Fruit fly (Drosophila melanogaster): Measurements from ENCODE around the gene Unr.

- no peak for TF ChIP-seq usp (GFP tag; optimal IDR thresholded peaks at IDR 0.05)
- no peak for TF ChIP-seq psq (optimal IDR thresholded peaks at IDR 0.05)
- no peak for TF ChIP-seq Dll (optimal IDR thresholded peaks at IDR 0.05)
- no peak for TF ChIP-seq pan (optimal IDR thresholded peaks at IDR 0.05)
These were observed 58.2 kb downstream of the Unr start for dm6 chr3L:8383968-8384367.
